Worm (Caenorhabditis elegans) whole organism, L1 larva: ENCODE measurements around the gene srt-20.
A peak's percentile ranks its signal among the peaks of the same experiment; 100 is the strongest.

Experiments
- aly-2 ChIP-seq: fragments of 150-350 bp; optimal IDR thresholded peaks from 2 replicates; lab custom pipeline; 2014; ENCODE audit warnings: missing biosample characterization, missing genetic modification characterization
- ama-1 ChIP-seq: fragments of 150-350 bp; optimal IDR thresholded peaks from 2 replicates; lab custom pipeline; 2014
- ceh-8 ChIP-seq: fragments of 200-800 bp; sonication (Bioruptor generic); optimal IDR thresholded peaks from 2 replicates; lab custom pipeline; 2018; ENCODE audit warnings: mild to moderate bottlenecking, missing genetic modification characterization, moderate library complexity, missing compliant biosample characterization
- ceh-90 ChIP-seq: sonication (generic microtip); optimal IDR thresholded peaks from 2 replicates; lab custom pipeline; 2016; ENCODE audit warnings: missing genetic modification characterization, missing compliant biosample characterization
- dpl-1 ChIP-seq, 3 experiments: fragments of 150-350 bp in 2 of 3; sonication (generic microtip) in 1 of 3; optimal IDR thresholded peaks; 2 replicates each; lab custom pipeline; 2014 to 2017; ENCODE audit warnings: missing biosample characterization in 3 of 3, missing genetic modification characterization in 3 of 3, missing genetic modification reagents in 3 of 3
- efl-1 ChIP-seq, 4 experiments: fragments of 150-350 bp; optimal IDR thresholded peaks in 3 of 4; peaks in 1 of 4; 1 replicate in 1 of 4; 2 replicates in 3 of 4; lab custom pipeline; 2014; ENCODE audit warnings: missing biosample characterization in 2 of 4, missing genetic modification characterization in 2 of 4, missing genetic modification reagents in 2 of 4
- egl-27 ChIP-seq, 2 experiments: fragments of 150-350 bp in 1 of 2; sonication (generic microtip); optimal IDR thresholded peaks; 3 replicates each; lab custom pipeline; 2017 to 2018; ENCODE audit warnings: missing biosample characterization in 2 of 2, missing genetic modification characterization in 2 of 2, missing genetic modification reagents in 2 of 2
- elt-2 ChIP-seq: sonication (generic microtip); optimal IDR thresholded peaks from 2 replicates; lab custom pipeline; 2016; ENCODE audit warnings: missing genetic modification characterization, mild to moderate bottlenecking, inconsistent platforms, missing compliant biosample characterization, missing genetic modification reagents
- elt-3 ChIP-seq, 6 experiments: fragments of 150-350 bp in 1 of 6; sonication (generic microtip); optimal IDR thresholded peaks; 2 replicates each; lab custom pipeline; 2017 to 2018; ENCODE audit warnings: missing biosample characterization in 6 of 6, missing genetic modification characterization in 6 of 6, inconsistent platforms in 1 of 6
- fkh-10 ChIP-seq: sonication (generic microtip); optimal IDR thresholded peaks from 2 replicates; lab custom pipeline; 2017; ENCODE audit warnings: missing biosample characterization, missing genetic modification reagents, missing genetic modification characterization
- fos-1 ChIP-seq: fragments of 150-350 bp; optimal IDR thresholded peaks from 2 replicates; lab custom pipeline; 2014; ENCODE audit warnings: missing biosample characterization, missing genetic modification characterization
- hpl-2 ChIP-seq: fragments of 150-350 bp; optimal IDR thresholded peaks from 2 replicates; lab custom pipeline; 2014; ENCODE audit warnings: missing biosample characterization, missing genetic modification reagents, missing genetic modification characterization
- lin-13 ChIP-seq: fragments of 150-350 bp; optimal IDR thresholded peaks from 2 replicates; lab custom pipeline; 2014; ENCODE audit warnings: missing biosample characterization, missing genetic modification reagents, missing genetic modification characterization
- lin-15B ChIP-seq: fragments of 150-350 bp; sonication (generic microtip); optimal IDR thresholded peaks from 3 replicates; lab custom pipeline; 2014; ENCODE audit warnings: missing biosample characterization, missing genetic modification characterization
- lir-3 ChIP-seq: sonication (generic microtip); optimal IDR thresholded peaks from 2 replicates; lab custom pipeline; 2016; ENCODE audit warnings: mild to moderate bottlenecking, missing genetic modification characterization, moderate library complexity, missing compliant biosample characterization; ENCODE audit not compliant: poor library complexity
- mab-9 ChIP-seq: fragments of 200-800 bp; sonication (Bioruptor generic); IDR thresholded peaks from 2 replicates; pipeline ENCODE4 v1.3.6; 2022; ENCODE audit warnings: missing genetic modification reagents, missing genetic modification characterization, missing compliant biosample characterization
- mdl-1 ChIP-seq, 2 experiments: fragments of 150-350 bp; optimal IDR thresholded peaks; 2 replicates each; lab custom pipeline; 2014 to 2017; ENCODE audit warnings: missing biosample characterization in 2 of 2, missing genetic modification characterization in 2 of 2, inconsistent platforms in 1 of 2
- mef-2 ChIP-seq: fragments of 150-350 bp; optimal IDR thresholded peaks from 2 replicates; lab custom pipeline; 2014; ENCODE audit warnings: missing biosample characterization, missing genetic modification characterization
- mep-1 ChIP-seq: fragments of 150-350 bp; optimal IDR thresholded peaks from 2 replicates; lab custom pipeline; 2014; ENCODE audit warnings: missing biosample characterization, missing genetic modification characterization
- nhr-20 ChIP-seq: sonication (generic microtip); optimal IDR thresholded peaks from 2 replicates; lab custom pipeline; 2016; ENCODE audit warnings: mild to moderate bottlenecking, missing genetic modification characterization, missing compliant biosample characterization
- nhr-237 ChIP-seq: fragments of 150-350 bp; optimal IDR thresholded peaks from 2 replicates; lab custom pipeline; 2014; ENCODE audit warnings: missing biosample characterization, missing genetic modification characterization
- nhr-28 ChIP-seq: fragments of 150-350 bp; optimal IDR thresholded peaks from 2 replicates; lab custom pipeline; 2014; ENCODE audit warnings: missing biosample characterization, missing genetic modification characterization
- nhr-76 ChIP-seq: sonication (generic microtip); optimal IDR thresholded peaks from 2 replicates; lab custom pipeline; 2017; ENCODE audit warnings: missing biosample characterization, missing genetic modification characterization
- nhr-85 ChIP-seq: sonication (generic microtip); peaks from one replicate; lab custom pipeline; 2016; ENCODE audit warnings: missing genetic modification characterization, inconsistent platforms, missing compliant biosample characterization
- nhr-90 ChIP-seq: sonication (generic microtip); optimal IDR thresholded peaks from 2 replicates; lab custom pipeline; 2016; ENCODE audit warnings: mild to moderate bottlenecking, missing genetic modification characterization, missing compliant biosample characterization; ENCODE audit not compliant: poor library complexity
- pqm-1 ChIP-seq: sonication (generic microtip); optimal IDR thresholded peaks from 3 replicates; lab custom pipeline; 2017; ENCODE audit warnings: missing biosample characterization, missing genetic modification characterization
- skn-1 ChIP-seq: fragments of 150-350 bp; optimal IDR thresholded peaks from 2 replicates; lab custom pipeline; 2014; ENCODE audit warnings: missing biosample characterization, missing genetic modification characterization
- sox-4 ChIP-seq: sonication (generic microtip); optimal IDR thresholded peaks from 2 replicates; lab custom pipeline; 2016; ENCODE audit warnings: missing genetic modification characterization, missing compliant biosample characterization
- swsn-7 ChIP-seq: sonication (generic microtip); optimal IDR thresholded peaks from 2 replicates; lab custom pipeline; 2016; ENCODE audit warnings: missing genetic modification characterization, missing compliant biosample characterization
- tbx-2 ChIP-seq: sonication (generic microtip); optimal IDR thresholded peaks from 2 replicates; lab custom pipeline; 2016; ENCODE audit warnings: missing genetic modification characterization, missing compliant biosample characterization
- tlp-1 ChIP-seq: fragments of 150-350 bp; optimal IDR thresholded peaks from 2 replicates; lab custom pipeline; 2014; ENCODE audit warnings: missing biosample characterization, missing genetic modification characterization
- unc-62 ChIP-seq: fragments of 150-350 bp; optimal IDR thresholded peaks from 2 replicates; lab custom pipeline; 2014; ENCODE audit warnings: missing biosample characterization, missing genetic modification reagents, missing genetic modification characterization
- vab-15 ChIP-seq: sonication (generic microtip); optimal IDR thresholded peaks from 2 replicates; lab custom pipeline; 2017; ENCODE audit warnings: missing genotype, mild to moderate bottlenecking, missing genetic modification characterization, missing compliant biosample characterization
- zip-4 ChIP-seq: fragments of 200-800 bp; sonication (Bioruptor generic); optimal IDR thresholded peaks from 2 replicates; lab custom pipeline; 2018; ENCODE audit warnings: mild to moderate bottlenecking, missing genetic modification characterization, moderate library complexity, missing compliant biosample characterization
- ztf-11 ChIP-seq, 2 experiments: sonication (generic microtip); optimal IDR thresholded peaks; 2 replicates each; lab custom pipeline; 2016 to 2017; ENCODE audit warnings: missing genetic modification characterization in 2 of 2, missing biosample characterization in 1 of 2, missing compliant biosample characterization in 1 of 2

The srt-20 gene

ce11 chrV:4261385-4261784 lies 17.2 kb downstream of the srt-20 start:
- no peak for TF ChIP-seq mef-2 (tag; lab: Kevin White, UChicago)
- TF ChIP-seq sox-4 (tag; lab: Kevin White, UChicago), result no peak
- TF ChIP-seq zip-4 (GFP tag; lab: Kevin White, UChicago), result no peak
- no peak for TF ChIP-seq efl-1 (optimal IDR thresholded peaks at IDR 0.05; lab: Kevin White, UChicago)
- peak in 1 of 2 experiments; percentile 64 for TF ChIP-seq efl-1 (GFP tag; optimal IDR thresholded peaks at IDR 0.05 in 1 of 2; lab: Kevin White, UChicago)
- TF ChIP-seq ceh-90 (tag; lab: Kevin White, UChicago), result no peak

DNA sequence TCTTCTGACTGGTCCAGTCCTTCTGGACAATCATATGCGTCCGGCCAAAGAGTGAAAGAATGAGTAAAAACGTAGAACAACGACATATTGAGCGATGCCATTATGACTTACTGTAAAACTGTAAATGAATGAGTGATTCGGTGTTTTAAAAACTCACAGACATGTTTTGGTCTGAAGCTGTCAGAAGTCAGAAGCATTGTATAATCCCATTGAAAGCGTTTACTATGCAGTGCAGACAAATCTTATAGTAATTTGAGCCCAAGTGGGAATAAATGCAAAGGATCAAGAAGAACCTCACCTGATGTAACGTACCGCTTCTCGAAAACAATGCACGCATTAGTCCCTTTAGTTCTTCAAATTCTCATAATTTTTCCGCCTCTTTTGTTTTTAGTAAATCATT lies 18.5 kb downstream of the srt-20 start, which contains the start of gene srt-3:
TSS of gene srt-3 (minus strand) at position 101 of the 400 bp plus-strand sequence.
- TF ChIP-seq nhr-28 (tag; lab: Kevin White, UChicago) (no peak), nhr-20 (no peak), tbx-2 (tag; lab: Kevin White, UChicago) (no peak), tlp-1 (tag; lab: Kevin White, UChicago) (no peak), lir-3 (tag; lab: Kevin White, UChicago) (no peak), ama-1 (lab: Kevin White, UChicago) (no peak), elt-3 (tag; optimal IDR thresholded peaks at IDR 0.05; lab: Kevin White, UChicago) (no peak), hpl-2 (GFP tag; lab: Kevin White, UChicago) (no peak), vab-15 (tag; lab: Kevin White, UChicago) (no peak), elt-2 (tag; lab: Kevin White, UChicago) (no peak), fos-1 (no peak), ceh-90 (tag; lab: Kevin White, UChicago) (no peak), mdl-1 (tag; optimal IDR thresholded peaks at IDR 0.05; lab: Kevin White, UChicago) (no peak), skn-1 (tag; lab: Kevin White, UChicago) (no peak), nhr-76 (tag; lab: Kevin White, UChicago) (no peak)

DNA sequence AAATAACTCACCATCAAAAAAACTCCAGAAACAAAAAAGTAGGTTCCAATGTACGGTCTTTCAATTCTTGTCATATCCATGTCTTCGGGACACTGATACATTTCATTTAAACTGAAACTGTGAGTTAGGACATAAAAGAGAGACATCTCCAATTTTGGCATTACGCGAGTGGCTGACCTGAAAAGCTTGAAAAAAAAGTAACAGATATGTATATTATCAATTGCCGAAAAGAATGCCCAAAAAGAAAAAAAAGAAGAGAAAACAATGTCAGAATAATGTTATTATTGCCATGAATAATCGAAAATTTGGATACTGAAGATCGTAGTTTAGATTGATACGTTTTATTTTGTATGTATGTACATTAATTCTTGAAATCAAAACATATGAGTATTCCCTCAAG lies 22.2 kb downstream of the srt-20 start, which contains the start of gene srt-14:
TSS of gene srt-14 (minus strand) at position 101 of the 400 bp plus-strand sequence.
- no peak for TF ChIP-seq fkh-10 (GFP tag; lab: Kevin White, UChicago)
- TF ChIP-seq egl-27 (tag; optimal IDR thresholded peaks at IDR 0.05; lab: Kevin White, UChicago), result no peak
- TF ChIP-seq nhr-85, result no peak
- no peak for TF ChIP-seq ztf-11 (tag; optimal IDR thresholded peaks at IDR 0.05; lab: Kevin White, UChicago)
- no peak for TF ChIP-seq ceh-8 (GFP tag; lab: Kevin White, UChicago)
- no peak for TF ChIP-seq nhr-28 (tag; lab: Kevin White, UChicago)
- TF ChIP-seq mef-2 (tag; lab: Kevin White, UChicago), result no peak
- no peak for TF ChIP-seq nhr-90
- no peak for TF ChIP-seq mep-1
- TF ChIP-seq mab-9, result no peak
- TF ChIP-seq ceh-90 (tag; lab: Kevin White, UChicago), result no peak
- TF ChIP-seq aly-2 (tag; lab: Kevin White, UChicago), result no peak
- TF ChIP-seq sox-4 (tag; lab: Kevin White, UChicago), result no peak
- no peak for TF ChIP-seq pqm-1 (tag; lab: Kevin White, UChicago)
- TF ChIP-seq lin-13 (GFP tag; lab: Kevin White, UChicago), result no peak
- TF ChIP-seq, all 84 proteins: peak for 0

- no peak for TF ChIP-seq swsn-7 (tag; lab: Kevin White, UChicago)
- TF ChIP-seq nhr-76 (tag; lab: Kevin White, UChicago), result no peak
- no peak for TF ChIP-seq nhr-237 (tag; lab: Kevin White, UChicago)
- TF ChIP-seq lin-13 (GFP tag; lab: Kevin White, UChicago), result no peak
- TF ChIP-seq unc-62 (GFP tag; lab: Kevin White, UChicago), result no peak
- no peak for TF ChIP-seq mdl-1 (tag; optimal IDR thresholded peaks at IDR 0.05; lab: Kevin White, UChicago)
- TF ChIP-seq vab-15 (tag; lab: Kevin White, UChicago), result no peak
- TF ChIP-seq mep-1, result no peak
- TF ChIP-seq ceh-90 (tag; lab: Kevin White, UChicago), result no peak
Measured at ce11 chrV:4250047-4250446, 28.6 kb downstream of the srt-20 start, which contains the start of gene srt-13. TSS of gene srt-13 (minus strand) at chrV:4250147.

- TF ChIP-seq efl-1 (optimal IDR thresholded peaks at IDR 0.05; lab: Kevin White, UChicago), result no peak
- TF ChIP-seq efl-1 (GFP tag; optimal IDR thresholded peaks at IDR 0.05 in 1 of 2; lab: Kevin White, UChicago), result peak in 1 of 2 experiments; percentile 13
- no peak for TF ChIP-seq lin-15B (tag; lab: Kevin White, UChicago)
- no peak for TF ChIP-seq dpl-1 (GFP tag; optimal IDR thresholded peaks at IDR 0.05; lab: Kevin White, UChicago)
- no peak for TF ChIP-seq ama-1 (lab: Kevin White, UChicago)
- TF ChIP-seq, all 84 proteins: peak for 1
Measured at ce11 chrV:4248359-4248758, 30.3 kb downstream of the srt-20 start.
